Worm (Caenorhabditis elegans) whole organism, mixed stage, embryonic: Measurements from ENCODE around the gene C18H7.7.

Experiments
- elt-3 ChIP-seq: fragments of 150-350 bp; optimal IDR thresholded peaks from 2 replicates; lab custom pipeline; 2014; ENCODE audit warnings: missing biosample characterization, missing genetic modification characterization
- nhr-12 ChIP-seq: fragments of 150-350 bp; optimal IDR thresholded peaks from 2 replicates; lab custom pipeline; 2014; ENCODE audit warnings: missing biosample characterization, missing genetic modification characterization
- nhr-28 ChIP-seq: fragments of 150-350 bp; optimal IDR thresholded peaks from 2 replicates; lab custom pipeline; 2014; ENCODE audit warnings: missing biosample characterization, missing genetic modification characterization
- ztf-11 ChIP-seq: fragments of 150-350 bp; optimal IDR thresholded peaks from 2 replicates; lab custom pipeline; 2014; ENCODE audit warnings: missing biosample characterization, missing genetic modification characterization

- TF ChIP-seq nhr-28 (tag; lab: Kevin White, UChicago) (no peak), ztf-11 (tag; lab: Kevin White, UChicago) (no peak), elt-3 (tag; lab: Kevin White, UChicago) (no peak), nhr-12 (tag; lab: Kevin White, UChicago) (no peak)
Measured at ce11 chrIV:592382-592781, 3.8 kb downstream of the C18H7.7 start, which contains the start of gene C18H7.6.
